Fruit fly (Drosophila melanogaster) whole organism, prepupa: Measurements from ENCODE around the gene UQCR-14.
A peak's percentile ranks its signal among the peaks of the same experiment; 100 is the strongest.

Experiments used
- Blimp-1 ChIP-seq: fragments of 200-800 bp; sonication (Bioruptor generic); optimal IDR thresholded peaks from 3 replicates; lab custom pipeline; 2017; ENCODE audit warnings: missing biosample characterization, missing genetic modification characterization, mild to moderate bottlenecking, moderate library complexity, missing genetic modification reagents
- CG10631 ChIP-seq: fragments of 200-800 bp; sonication (Bioruptor generic); optimal IDR thresholded peaks from 2 replicates; lab custom pipeline; 2016; ENCODE audit warnings: missing biosample characterization, missing genetic modification characterization
- CG10669 ChIP-seq: fragments of 200-800 bp; sonication (Bioruptor generic); optimal IDR thresholded peaks from 3 replicates; lab custom pipeline; 2018; ENCODE audit warnings: missing biosample characterization, mild to moderate bottlenecking, missing genetic modification characterization, moderate library complexity
- CG11294 ChIP-seq: fragments of 200-800 bp; sonication (Bioruptor generic); IDR thresholded peaks from 2 replicates; pipeline ENCODE4 v1.3.6; 2022; ENCODE audit warnings: missing biosample characterization, missing genetic modification characterization
- CG11762 ChIP-seq: fragments of 200-800 bp; sonication (Bioruptor generic); optimal IDR thresholded peaks from 3 replicates; lab custom pipeline; 2016; ENCODE audit warnings: missing biosample characterization, missing genetic modification characterization; ENCODE audit not compliant: insufficient read depth
- CG11902 ChIP-seq: fragments of 200-800 bp; sonication (Bioruptor generic); optimal IDR thresholded peaks from 3 replicates; lab custom pipeline; 2016; ENCODE audit warnings: missing biosample characterization, missing genetic modification characterization
- CG1621 ChIP-seq: fragments of 200-800 bp; sonication (Bioruptor generic); optimal IDR thresholded peaks from 3 replicates; lab custom pipeline; 2018; ENCODE audit warnings: missing biosample characterization, mild to moderate bottlenecking, missing genetic modification characterization
- CG3032 ChIP-seq: fragments of 200-800 bp; optimal IDR thresholded peaks from 2 replicates; lab custom pipeline; 2019; ENCODE audit warnings: missing biosample characterization, mild to moderate bottlenecking, missing genetic modification characterization, moderate library complexity
- CG31627 ChIP-seq: fragments of 200-800 bp; sonication (Bioruptor generic); optimal IDR thresholded peaks from 3 replicates; lab custom pipeline; 2016; ENCODE audit warnings: missing biosample characterization, missing genetic modification characterization
- CG32006 ChIP-seq: fragments of 200-800 bp; sonication (Bioruptor generic); optimal IDR thresholded peaks from 3 replicates; lab custom pipeline; 2017; ENCODE audit warnings: missing biosample characterization, mild to moderate bottlenecking, missing genetic modification characterization
- CG34406 ChIP-seq: fragments of 200-800 bp; sonication (Bioruptor generic); optimal IDR thresholded peaks from 3 replicates; lab custom pipeline; 2016; ENCODE audit warnings: missing biosample characterization, missing genetic modification characterization
- CG4318 ChIP-seq: fragments of 200-800 bp; sonication (Bioruptor generic); optimal IDR thresholded peaks from 3 replicates; lab custom pipeline; 2017; ENCODE audit warnings: missing biosample characterization, mild to moderate bottlenecking, missing genetic modification characterization
- CG6276 ChIP-seq: fragments of 200-800 bp; sonication (Bioruptor generic); optimal IDR thresholded peaks from 2 replicates; lab custom pipeline; 2017; ENCODE audit warnings: missing biosample characterization, mild to moderate bottlenecking, missing genetic modification characterization
- CG6792 ChIP-seq: fragments of 200-800 bp; sonication (Bioruptor generic); optimal IDR thresholded peaks from 3 replicates; lab custom pipeline; 2016; ENCODE audit warnings: missing biosample characterization, missing genetic modification characterization
- CG6808 ChIP-seq: fragments of 200-800 bp; sonication (Bioruptor generic); optimal IDR thresholded peaks from 3 replicates; lab custom pipeline; 2017; ENCODE audit warnings: missing biosample characterization, missing genetic modification characterization, mild to moderate bottlenecking, moderate library complexity, missing genetic modification reagents
- CG6854 ChIP-seq: fragments of 200-800 bp; sonication (Bioruptor generic); optimal IDR thresholded peaks from 2 replicates; lab custom pipeline; 2017; ENCODE audit warnings: missing biosample characterization, mild to moderate bottlenecking, missing genetic modification characterization
- CG7368 ChIP-seq: fragments of 200-800 bp; sonication (Bioruptor generic); optimal IDR thresholded peaks from 3 replicates; lab custom pipeline; 2016; ENCODE audit warnings: missing biosample characterization, missing genetic modification characterization
- CG8119 ChIP-seq: fragments of 200-800 bp; sonication (Bioruptor generic); IDR thresholded peaks from 3 replicates; pipeline ENCODE4 v1.3.6; 2022; ENCODE audit warnings: missing biosample characterization, missing genetic modification characterization
- CG8319 ChIP-seq: fragments of 200-800 bp; sonication (Bioruptor generic); optimal IDR thresholded peaks from 3 replicates; lab custom pipeline; 2016; ENCODE audit warnings: missing biosample characterization, missing genetic modification characterization
- CG8632 ChIP-seq: fragments of 200-800 bp; sonication (Bioruptor generic); optimal IDR thresholded peaks from 3 replicates; lab custom pipeline; 2016; ENCODE audit warnings: missing biosample characterization, missing genetic modification characterization
- Eip75B ChIP-seq: fragments of 200-800 bp; sonication (Bioruptor generic); optimal IDR thresholded peaks from 3 replicates; lab custom pipeline; 2016; ENCODE audit warnings: missing biosample characterization, missing genetic modification characterization
- Eip78C ChIP-seq: fragments of 200-800 bp; sonication (Bioruptor generic); peaks from one replicate; lab custom pipeline; 2016; ENCODE audit warnings: missing biosample characterization, missing genetic modification characterization
- Eip93F ChIP-seq: fragments of 200-800 bp; sonication (Bioruptor generic); optimal IDR thresholded peaks from 2 replicates; lab custom pipeline; 2016; ENCODE audit warnings: missing biosample characterization, mild to moderate bottlenecking, missing genetic modification characterization
- Ets96B ChIP-seq: fragments of 200-800 bp; optimal IDR thresholded peaks from 2 replicates; lab custom pipeline; 2019; ENCODE audit warnings: missing biosample characterization, mild to moderate bottlenecking, missing genetic modification characterization, moderate library complexity
- Gug ChIP-seq: fragments of 200-800 bp; sonication (Bioruptor generic); IDR thresholded peaks from 2 replicates; pipeline ENCODE4 v1.3.6; 2022; ENCODE audit warnings: missing biosample characterization, missing genetic modification characterization
- Hr4 ChIP-seq: fragments of 200-800 bp; sonication (Bioruptor generic); optimal IDR thresholded peaks from 3 replicates; lab custom pipeline; 2016; ENCODE audit warnings: missing biosample characterization, missing genetic modification characterization
- Lpt ChIP-seq: fragments of 200-800 bp; sonication (Bioruptor generic); optimal IDR thresholded peaks from 3 replicates; lab custom pipeline; 2016; ENCODE audit warnings: missing biosample characterization, missing genetic modification characterization
- OdsH ChIP-seq: fragments of 200-800 bp; sonication (Bioruptor generic); optimal IDR thresholded peaks from 3 replicates; lab custom pipeline; 2016; ENCODE audit warnings: missing biosample characterization, missing genetic modification characterization
- Smox ChIP-seq: fragments of 200-800 bp; sonication (Bioruptor generic); optimal IDR thresholded peaks from 3 replicates; lab custom pipeline; 2016; ENCODE audit warnings: missing biosample characterization, missing genetic modification characterization
- Sox14 ChIP-seq: fragments of 200-800 bp; sonication (Bioruptor generic); optimal IDR thresholded peaks from 3 replicates; lab custom pipeline; 2016; ENCODE audit warnings: missing biosample characterization, missing genetic modification characterization
- achi ChIP-seq: fragments of 200-800 bp; sonication (Bioruptor generic); optimal IDR thresholded peaks from 3 replicates; lab custom pipeline; 2016; ENCODE audit warnings: missing biosample characterization, missing genetic modification characterization
- dac ChIP-seq: fragments of 200-800 bp; sonication (Bioruptor generic); optimal IDR thresholded peaks from 2 replicates; lab custom pipeline; 2017; ENCODE audit warnings: missing biosample characterization, mild to moderate bottlenecking, missing genetic modification characterization
- dsx ChIP-seq: fragments of 200-800 bp; optimal IDR thresholded peaks from 3 replicates; lab custom pipeline; 2019; ENCODE audit warnings: missing biosample characterization, mild to moderate bottlenecking, missing genetic modification characterization, moderate library complexity; ENCODE audit not compliant: poor library complexity, severe bottlenecking
- eg ChIP-seq: fragments of 200-800 bp; sonication (Bioruptor generic); IDR thresholded peaks from 3 replicates; pipeline ENCODE4 v1.3.6; 2022; ENCODE audit warnings: missing biosample characterization, missing genetic modification characterization
- esn ChIP-seq: fragments of 200-800 bp; sonication (Bioruptor generic); optimal IDR thresholded peaks from 2 replicates; lab custom pipeline; 2016; ENCODE audit warnings: missing biosample characterization, mild to moderate bottlenecking, missing genetic modification characterization, moderate library complexity
- fd59A ChIP-seq: fragments of 200-800 bp; sonication (Bioruptor generic); optimal IDR thresholded peaks from 2 replicates; lab custom pipeline; 2017; ENCODE audit warnings: missing biosample characterization, mild to moderate bottlenecking, missing genetic modification characterization, missing genetic modification reagents
- fd85E ChIP-seq: fragments of 200-800 bp; sonication (Bioruptor generic); optimal IDR thresholded peaks from 3 replicates; lab custom pipeline; 2016; ENCODE audit warnings: missing biosample characterization, missing genetic modification characterization
- lz ChIP-seq: fragments of 200-800 bp; sonication (Bioruptor generic); optimal IDR thresholded peaks from 3 replicates; lab custom pipeline; 2016; ENCODE audit warnings: missing biosample characterization, missing genetic modification characterization
- pdm3 ChIP-seq: fragments of 200-800 bp; sonication (Bioruptor generic); optimal IDR thresholded peaks from 3 replicates; lab custom pipeline; 2016; ENCODE audit warnings: missing biosample characterization, missing genetic modification characterization
- spab ChIP-seq: fragments of 200-800 bp; sonication (Bioruptor generic); optimal IDR thresholded peaks from 2 replicates; lab custom pipeline; 2017; ENCODE audit warnings: missing biosample characterization, mild to moderate bottlenecking, missing genetic modification characterization, missing genetic modification reagents
- ss ChIP-seq, 2 experiments: fragments of 200-800 bp; sonication (Bioruptor generic); optimal IDR thresholded peaks; 2 replicates in 1 of 2; 3 replicates in 1 of 2; lab custom pipeline; 2017 to 2018; ENCODE audit warnings: mild to moderate bottlenecking in 2 of 2, missing biosample characterization in 2 of 2, missing genetic modification characterization in 2 of 2, moderate library complexity in 1 of 2
- svp ChIP-seq: fragments of 200-800 bp; sonication (Bioruptor generic); peaks from one replicate; lab custom pipeline; 2016; ENCODE audit warnings: missing biosample characterization, missing genetic modification characterization
- vri ChIP-seq: fragments of 200-800 bp; sonication (Bioruptor generic); optimal IDR thresholded peaks from 3 replicates; lab custom pipeline; 2016; ENCODE audit warnings: missing biosample characterization, mild to moderate bottlenecking, missing genetic modification characterization

The UQCR-14 gene

DNA sequence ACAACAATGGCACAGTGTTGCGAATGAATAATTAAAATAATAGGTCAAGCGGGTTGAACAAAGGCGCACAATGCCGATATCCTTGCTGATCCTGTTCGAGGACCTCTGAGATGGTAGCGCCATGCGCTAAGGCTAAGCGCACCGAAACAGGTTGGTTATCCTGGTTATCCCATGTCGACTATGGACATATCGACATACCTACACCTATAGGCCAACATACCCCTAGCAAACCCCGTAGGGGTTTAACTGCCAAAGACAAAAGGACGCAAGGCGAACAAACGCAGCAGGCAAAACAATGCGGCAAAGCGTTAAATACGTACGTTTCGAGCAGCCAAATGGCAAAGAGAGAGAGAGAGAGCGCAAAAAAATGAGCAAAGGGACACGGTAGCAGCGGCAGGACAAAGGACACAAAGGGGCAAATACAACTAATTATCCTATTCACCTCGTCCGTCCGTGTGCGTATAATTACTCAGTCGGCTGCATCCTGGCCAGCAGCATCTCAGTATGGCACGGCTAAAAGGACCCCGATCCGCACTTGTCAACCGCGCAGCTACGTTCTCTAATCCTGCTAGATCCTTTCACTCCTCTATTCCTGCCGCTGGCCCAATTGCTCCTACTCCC is 44.1 kb upstream of the UQCR-14 start:
- TF ChIP-seq lz (GFP tag; lab: Kevin White, UChicago) (no peak), CG1621 (tag; lab: Kevin White, UChicago) (no peak), CG6808 (GFP tag; lab: Kevin White, UChicago) (no peak), dac (GFP tag; lab: Kevin White, UChicago) (no peak), Blimp-1 (GFP tag; lab: Kevin White, UChicago) (no peak), svp (GFP tag; lab: Kevin White, UChicago) (no peak), CG32006 (GFP tag; lab: Kevin White, UChicago) (no peak), CG4318 (GFP tag; lab: Kevin White, UChicago) (no peak), fd59A (GFP tag; lab: Kevin White, UChicago) (no peak), CG7368 (no peak), Smox (GFP tag; lab: Kevin White, UChicago) (no peak), CG8119 (no peak), vri (GFP tag; lab: Kevin White, UChicago) (no peak), CG6792 (no peak), CG8632 (GFP tag; lab: Kevin White, UChicago) (no peak), CG3032 (no peak), pdm3 (no peak), Ets96B (tag; lab: Kevin White, UChicago) (no peak)

dm6 chrX:16243989-16244388 is 42.1 kb upstream of the UQCR-14 start:
- TF ChIP-seq Gug (GFP tag; lab: Robert Waterston, UW) (no peak), CG6808 (GFP tag; lab: Kevin White, UChicago) (no peak), CG31627 (no peak), CG11294 (GFP tag; lab: Robert Waterston, UW) (no peak)
- TF ChIP-seq, all 60 proteins: peak for 0

DNA sequence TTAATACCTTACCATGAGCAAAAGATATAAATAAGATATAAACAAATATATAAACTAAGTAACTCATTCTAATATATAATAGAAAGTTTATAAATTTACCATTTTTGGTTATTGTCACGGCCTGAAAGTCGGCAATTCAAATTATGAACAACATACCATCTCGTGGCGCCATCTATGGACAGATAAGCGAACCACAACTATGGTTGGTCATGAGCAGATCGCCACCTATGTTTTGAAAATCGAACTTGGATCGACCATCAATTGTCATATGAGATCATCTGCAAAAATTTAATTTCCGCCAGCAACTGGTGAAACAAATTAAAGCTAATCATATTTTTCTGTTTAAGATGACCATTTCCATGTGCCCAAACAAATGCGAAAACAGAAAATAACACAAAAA is 41.4 kb upstream of the UQCR-14 start:
- TF ChIP-seq Eip78C (GFP tag; lab: Kevin White, UChicago) (peak; percentile 38), esn (GFP tag; lab: Kevin White, UChicago) (no peak)

- TF ChIP-seq eg (GFP tag; lab: Robert Waterston, UW) (peak; percentile 42; the same call in 2 of the 3 replicates), Sox14 (GFP tag; lab: Kevin White, UChicago) (peak; percentile 28), CG31627 (peak; percentile 53), CG11762 (GFP tag; lab: Kevin White, UChicago) (peak; percentile 29), CG10631 (GFP tag; lab: Kevin White, UChicago) (peak; percentile 50), CG11294 (GFP tag; lab: Robert Waterston, UW) (no peak), CG3032 (peak; percentile 60), CG10669 (GFP tag; lab: Kevin White, UChicago) (peak; percentile 65), CG8632 (GFP tag; lab: Kevin White, UChicago) (peak; percentile 45), spab (GFP tag; lab: Kevin White, UChicago) (peak; percentile 58), CG6854 (peak; percentile 6), dsx (GFP tag; lab: Kevin White, UChicago) (peak; percentile 64), CG34406 (GFP tag; lab: Kevin White, UChicago) (peak; percentile 56), OdsH (GFP tag; lab: Kevin White, UChicago) (peak; percentile 62), Eip93F (peak; percentile 9), CG32006 (GFP tag; lab: Kevin White, UChicago) (peak; percentile 55), fd85E (GFP tag; lab: Kevin White, UChicago) (no peak), CG11902 (GFP tag; lab: Kevin White, UChicago) (peak; percentile 38), Gug (GFP tag; lab: Robert Waterston, UW) (no peak; the same call in 1 of the 2 replicates), Hr4 (GFP tag; lab: Kevin White, UChicago) (peak; percentile 49), ss (GFP tag; optimal IDR thresholded peaks at IDR 0.05; lab: Kevin White, UChicago) (peak; percentile 62 to 73), Eip75B (GFP tag; lab: Kevin White, UChicago) (peak; percentile 59), Blimp-1 (GFP tag; lab: Kevin White, UChicago) (no peak), Lpt (GFP tag; lab: Kevin White, UChicago) (no peak), dac (GFP tag; lab: Kevin White, UChicago) (no peak), CG8319 (GFP tag; lab: Kevin White, UChicago) (peak; percentile 40), esn (GFP tag; lab: Kevin White, UChicago) (peak; percentile 64), CG6808 (GFP tag; lab: Kevin White, UChicago) (peak; percentile 60), Eip78C (GFP tag; lab: Kevin White, UChicago) (peak; percentile 90), achi (peak; percentile 60), Ets96B (tag; lab: Kevin White, UChicago) (peak; percentile 66), lz (GFP tag; lab: Kevin White, UChicago) (peak; percentile 54), Smox (GFP tag; lab: Kevin White, UChicago) (peak; percentile 49), CG6276 (no peak)
Measured at dm6 chrX:16263415-16263814, 22.7 kb upstream of the UQCR-14 start.
